Fruit fly (Drosophila melanogaster) whole organism, embryonic: ENCODE measurements around the gene CG6142.

Experiments used
- Adf1 ChIP-seq: fragments of 200-800 bp; sonication (Bioruptor generic); IDR thresholded peaks from 2 replicates; pipeline ENCODE4 v1.3.6; 2022; ENCODE audit warnings: missing biosample characterization, missing genetic modification characterization
- CG10209 ChIP-seq: fragments of 200-800 bp; sonication (Bioruptor generic); optimal IDR thresholded peaks from 3 replicates; lab custom pipeline; 2017; ENCODE audit warnings: missing biosample characterization, mild to moderate bottlenecking, missing genetic modification characterization, missing genetic modification reagents
- CG11085 ChIP-seq: fragments of 200-800 bp; sonication (Bioruptor generic); IDR thresholded peaks from 2 replicates; pipeline ENCODE4 v1.3.6; 2022; ENCODE audit warnings: missing biosample characterization, missing genetic modification characterization
- CG1233 ChIP-seq: fragments of 200-800 bp; sonication (Bioruptor generic); optimal IDR thresholded peaks from 4 replicates; lab custom pipeline; 2018; ENCODE audit warnings: missing biosample characterization, mild to moderate bottlenecking, missing genetic modification characterization
- CG12391 ChIP-seq: fragments of 200-800 bp; sonication (Bioruptor generic); optimal IDR thresholded peaks from 3 replicates; lab custom pipeline; 2018; ENCODE audit warnings: missing biosample characterization, mild to moderate bottlenecking, missing genetic modification characterization, moderate library complexity
- CG17359 ChIP-seq: fragments of 200-800 bp; sonication (Bioruptor generic); optimal IDR thresholded peaks from 3 replicates; lab custom pipeline; 2018; ENCODE audit warnings: missing biosample characterization, mild to moderate bottlenecking, missing genetic modification characterization, moderate library complexity
- CG17385 ChIP-seq: fragments of 200-800 bp; sonication (Bioruptor generic); optimal IDR thresholded peaks from 3 replicates; lab custom pipeline; 2018; ENCODE audit warnings: missing biosample characterization, mild to moderate bottlenecking, missing genetic modification characterization
- CG18476 ChIP-seq: fragments of 200-800 bp; sonication (Bioruptor generic); optimal IDR thresholded peaks from 2 replicates; lab custom pipeline; 2016; ENCODE audit warnings: missing biosample characterization, mild to moderate bottlenecking, missing genetic modification characterization
- CG2678 ChIP-seq: fragments of 200-800 bp; sonication (Bioruptor generic); optimal IDR thresholded peaks from 3 replicates; lab custom pipeline; 2019; ENCODE audit warnings: missing biosample characterization, mild to moderate bottlenecking, missing genetic modification characterization, moderate library complexity
- CG3065 ChIP-seq: fragments of 200-800 bp; sonication (Bioruptor generic); optimal IDR thresholded peaks from 2 replicates; lab custom pipeline; 2016; ENCODE audit warnings: missing biosample characterization, missing genetic modification characterization
- CG31441 ChIP-seq: fragments of 200-800 bp; sonication (Bioruptor generic); IDR thresholded peaks from 2 replicates; pipeline ENCODE4 v1.3.6; 2022; ENCODE audit warnings: missing biosample characterization, missing genetic modification characterization
- CG32767 ChIP-seq: fragments of 200-800 bp; sonication (Bioruptor generic); IDR thresholded peaks from 2 replicates; pipeline ENCODE4 v1.3.6; 2022; ENCODE audit warnings: missing biosample characterization, missing genetic modification characterization
- CG3847 ChIP-seq: fragments of 200-800 bp; sonication (Bioruptor generic); IDR thresholded peaks from 2 replicates; pipeline ENCODE4 v1.3.6; 2022; ENCODE audit warnings: missing biosample characterization, missing genetic modification characterization
- CG4404 ChIP-seq: fragments of 200-800 bp; sonication (Bioruptor generic); IDR thresholded peaks from 2 replicates; pipeline ENCODE4 v1.3.6; 2022; ENCODE audit warnings: missing biosample characterization, missing genetic modification characterization
- CG6254 ChIP-seq: fragments of 200-800 bp; sonication (Bioruptor generic); optimal IDR thresholded peaks from 3 replicates; lab custom pipeline; 2017; ENCODE audit warnings: mild to moderate bottlenecking, missing biosample characterization, missing genetic modification reagents, missing genetic modification characterization
- CG6654 ChIP-seq: fragments of 200-800 bp; sonication (Bioruptor generic); optimal IDR thresholded peaks from 2 replicates; lab custom pipeline; 2017; ENCODE audit warnings: missing biosample characterization, mild to moderate bottlenecking, missing genetic modification characterization
- CG6765 ChIP-seq: fragments of 200-800 bp; sonication (Bioruptor generic); optimal IDR thresholded peaks from 3 replicates; lab custom pipeline; 2017; ENCODE audit warnings: missing biosample characterization, mild to moderate bottlenecking, missing genetic modification characterization
- CG6854 ChIP-seq: fragments of 200-800 bp; sonication (Bioruptor generic); optimal IDR thresholded peaks from 3 replicates; lab custom pipeline; 2017; ENCODE audit warnings: missing biosample characterization, mild to moderate bottlenecking, missing genetic modification characterization
- CG8281 ChIP-seq: fragments of 200-800 bp; sonication (Bioruptor generic); optimal IDR thresholded peaks from 2 replicates; lab custom pipeline; 2018; ENCODE audit warnings: missing biosample characterization, mild to moderate bottlenecking, missing genetic modification characterization, moderate library complexity
- CG8765 ChIP-seq: fragments of 200-800 bp; sonication (Bioruptor generic); IDR thresholded peaks from 2 replicates; pipeline ENCODE4 v1.3.6; 2022; ENCODE audit warnings: missing biosample characterization, missing genetic modification characterization
- CG9727 ChIP-seq: fragments of 200-800 bp; sonication (Bioruptor generic); optimal IDR thresholded peaks from 3 replicates; lab custom pipeline; 2017; ENCODE audit warnings: missing biosample characterization, mild to moderate bottlenecking, missing genetic modification characterization
- Dbx ChIP-seq: fragments of 200-800 bp; sonication (Bioruptor generic); IDR thresholded peaks from 3 replicates; pipeline ENCODE4 v1.3.6; 2022; ENCODE audit warnings: missing biosample characterization, missing genetic modification characterization
- Dek ChIP-seq: fragments of 200-800 bp; sonication (Bioruptor generic); optimal IDR thresholded peaks from 3 replicates; lab custom pipeline; 2019; ENCODE audit warnings: missing biosample characterization, mild to moderate bottlenecking, missing genetic modification characterization, moderate library complexity
- Fer2 ChIP-seq: fragments of 200-800 bp; sonication (Bioruptor generic); optimal IDR thresholded peaks from 2 replicates; lab custom pipeline; 2018; ENCODE audit warnings: missing biosample characterization, mild to moderate bottlenecking, missing genetic modification characterization, moderate library complexity
- Hey ChIP-seq: fragments of 200-800 bp; sonication (Bioruptor generic); optimal IDR thresholded peaks from 3 replicates; lab custom pipeline; 2018; ENCODE audit warnings: missing biosample characterization, mild to moderate bottlenecking, missing genetic modification characterization
- Lhr ChIP-seq: fragments of 200-800 bp; sonication (Bioruptor generic); optimal IDR thresholded peaks from 3 replicates; lab custom pipeline; 2017; ENCODE audit warnings: mild to moderate bottlenecking, missing biosample characterization, missing genetic modification reagents, missing genetic modification characterization
- NFAT ChIP-seq: fragments of 200-800 bp; sonication (Bioruptor generic); IDR thresholded peaks from 2 replicates; pipeline ENCODE4 v1.3.6; 2022; ENCODE audit warnings: missing biosample characterization, missing genetic modification characterization
- Nf-YC ChIP-seq: fragments of 200-800 bp; optimal IDR thresholded peaks from 3 replicates; lab custom pipeline; 2019; ENCODE audit warnings: missing biosample characterization, mild to moderate bottlenecking, missing genetic modification characterization, moderate library complexity
- Oli ChIP-seq: fragments of 200-800 bp; sonication (Bioruptor generic); optimal IDR thresholded peaks from 2 replicates; lab custom pipeline; 2018; ENCODE audit warnings: missing biosample characterization, mild to moderate bottlenecking, missing genetic modification characterization, moderate library complexity
- Scr ChIP-seq: fragments of 200-800 bp; sonication (Bioruptor generic); IDR thresholded peaks from 2 replicates; pipeline ENCODE4 v1.3.6; 2022; ENCODE audit warnings: missing biosample characterization, missing genetic modification characterization; ENCODE audit not compliant: partially characterized antibody
- Stat92E ChIP-seq, 3 experiments: fragments of >200 bp in 2 of 3; fragments of 200-800 bp in 1 of 3; sonication (Bioruptor generic) in 1 of 3; optimal IDR thresholded peaks; 2 replicates each; lab custom pipeline; 2017 to 2019; ENCODE audit warnings: missing biosample characterization in 3 of 3, missing genetic modification characterization in 3 of 3, mild to moderate bottlenecking in 1 of 3, moderate library complexity in 1 of 3
- Usf ChIP-seq: fragments of 200-800 bp; sonication (Bioruptor generic); optimal IDR thresholded peaks from 2 replicates; lab custom pipeline; 2017; ENCODE audit warnings: missing genotype, missing biosample characterization, missing genetic modification characterization
- ab ChIP-seq: fragments of 200-800 bp; sonication (Bioruptor generic); optimal IDR thresholded peaks from 2 replicates; lab custom pipeline; 2016; ENCODE audit warnings: missing biosample characterization, missing genetic modification characterization
- az2 ChIP-seq: fragments of 200-800 bp; sonication (Bioruptor generic); optimal IDR thresholded peaks from 3 replicates; lab custom pipeline; 2016; ENCODE audit warnings: missing biosample characterization, missing genetic modification characterization
- ci ChIP-seq: fragments of 200-800 bp; sonication (Bioruptor generic); IDR thresholded peaks from 3 replicates; pipeline ENCODE4 v1.3.6; 2022; ENCODE audit warnings: missing biosample characterization, missing genetic modification characterization
- danr ChIP-seq: fragments of 200-800 bp; sonication (Bioruptor generic); IDR thresholded peaks from 2 replicates; pipeline ENCODE4 v1.3.6; 2022; ENCODE audit warnings: missing biosample characterization, missing genetic modification characterization
- fu2 ChIP-seq: fragments of 200-800 bp; sonication (Bioruptor generic); optimal IDR thresholded peaks from 2 replicates; lab custom pipeline; 2016; ENCODE audit warnings: missing biosample characterization, missing genetic modification characterization
- jigr1 ChIP-seq: fragments of 200-800 bp; sonication (Bioruptor generic); IDR thresholded peaks from 3 replicates; pipeline ENCODE4 v1.3.6; 2022; ENCODE audit warnings: missing biosample characterization, missing genetic modification characterization
- ken ChIP-seq: fragments of 200-800 bp; sonication (Bioruptor generic); IDR thresholded peaks from 3 replicates; pipeline ENCODE4 v1.3.6; 2022; ENCODE audit warnings: missing biosample characterization, missing genetic modification characterization
- nerfin-1 ChIP-seq: fragments of 200-800 bp; sonication (Bioruptor generic); optimal IDR thresholded peaks from 3 replicates; lab custom pipeline; 2019; ENCODE audit warnings: missing biosample characterization, mild to moderate bottlenecking, missing genetic modification characterization, moderate library complexity
- pan ChIP-seq, 4 experiments: fragments of >200 bp in 3 of 4; fragments of 200-800 bp in 1 of 4; sonication (Bioruptor generic) in 1 of 4; optimal IDR thresholded peaks in 3 of 4; IDR thresholded peaks in 1 of 4; 2 replicates each; pipeline versions ENCODE4 v1.3.6 to Lab custom; 2017 to 2022; ENCODE audit warnings: missing biosample characterization in 2 of 4, missing genetic modification characterization in 2 of 4, mixed read lengths in 1 of 4
- phol ChIP-seq: fragments of 200-800 bp; sonication (Bioruptor generic); optimal IDR thresholded peaks from 3 replicates; lab custom pipeline; 2018; ENCODE audit warnings: missing biosample characterization, mild to moderate bottlenecking, missing genetic modification characterization, moderate library complexity
- prd ChIP-seq, 3 experiments: fragments of >200 bp in 2 of 3; fragments of 200-800 bp in 1 of 3; sonication (Bioruptor generic) in 1 of 3; optimal IDR thresholded peaks in 2 of 3; IDR thresholded peaks in 1 of 3; 2 replicates in 2 of 3; 3 replicates in 1 of 3; pipeline versions ENCODE4 v1.3.6 to Lab custom; 2017 to 2022; ENCODE audit warnings: missing biosample characterization in 1 of 3, missing genetic modification characterization in 1 of 3
- tap ChIP-seq: fragments of 200-800 bp; optimal IDR thresholded peaks from 3 replicates; lab custom pipeline; 2019; ENCODE audit warnings: missing biosample characterization, mild to moderate bottlenecking, missing genetic modification characterization, moderate library complexity
- tgo ChIP-seq: fragments of 200-800 bp; sonication (Bioruptor generic); IDR thresholded peaks from 3 replicates; pipeline ENCODE4 v1.3.6; 2022; ENCODE audit warnings: missing biosample characterization, missing genetic modification characterization
- trem ChIP-seq: fragments of 200-800 bp; optimal IDR thresholded peaks from 3 replicates; lab custom pipeline; 2019; ENCODE audit warnings: missing biosample characterization, mild to moderate bottlenecking, missing genetic modification characterization, moderate library complexity
- vvl ChIP-seq: fragments of 200-800 bp; sonication (Bioruptor generic); IDR thresholded peaks from 2 replicates; pipeline ENCODE4 v1.3.6; 2022; ENCODE audit warnings: missing biosample characterization, missing genetic modification characterization

CG6142 gene

dm6 chr3R:26098502-26099210 lies 34.3 kb upstream of the CG6142 start, which contains the start of gene dysf (continued):
- TF ChIP-seq CG11085 (peak; percentile 18; the same call in 1 of the 2 replicates), fu2 (GFP tag; lab: Kevin White, UChicago) (no peak), CG3065 (no peak), CG12391 (peak; percentile 77), Lhr (GFP tag; lab: Kevin White, UChicago) (no peak), tgo (GFP tag; lab: Robert Waterston, UW) (peak; percentile 54), Scr (no peak), phol (peak; percentile 83), Stat92E (GFP tag; optimal IDR thresholded peaks at IDR 0.05; lab: Kevin White, UChicago) (no peak), CG18476 (peak; percentile 47), Fer2 (tag; lab: Kevin White, UChicago) (peak; percentile 14), CG2678 (peak; percentile 87), Usf (peak; percentile 43), CG6765 (GFP tag; lab: Kevin White, UChicago) (peak; percentile 23), ci (GFP tag; lab: Robert Waterston, UW) (no peak), Dbx (GFP tag; lab: Robert Waterston, UW) (0 out of 3 replicates have a peak, but pooled peaks have one; percentile 11), CG1233 (GFP tag; lab: Kevin White, UChicago) (peak; percentile 55), vvl (peak; percentile 48; the same call in 1 of the 2 replicates), pan (optimal IDR thresholded peaks at IDR 0.05; lab: Kevin White, UChicago) (no peak), pan (GFP tag; optimal IDR thresholded peaks at IDR 0.05 in 1 of 2, IDR thresholded peaks at IDR 0.05 in 1 of 2) (peak in 1 of 2 experiments; percentile 50), CG6854 (peak; percentile 22), CG10209 (GFP tag; lab: Kevin White, UChicago) (peak; percentile 72), Dek (tag; lab: Kevin White, UChicago) (peak; percentile 8), danr (peak; percentile 40; the same call in 1 of the 2 replicates), ab (no peak), CG31441 (GFP tag; lab: Robert Waterston, UW) (peak; percentile 90), CG3847 (GFP tag; lab: Robert Waterston, UW) (peak; percentile 46; the same call in 1 of the 2 replicates), CG6254 (GFP tag; lab: Kevin White, UChicago) (peak; percentile 34), CG9727 (GFP tag; lab: Kevin White, UChicago) (peak; percentile 88), CG8281 (tag; lab: Kevin White, UChicago) (peak; percentile 35), nerfin-1 (tag; lab: Kevin White, UChicago) (peak; percentile 60), CG17385 (GFP tag; lab: Kevin White, UChicago) (peak; percentile 64), az2 (GFP tag; lab: Kevin White, UChicago) (peak; percentile 38), NFAT (GFP tag; lab: Robert Waterston, UW) (no peak), Oli (tag; lab: Kevin White, UChicago) (peak; percentile 76), Adf1 (no peak), jigr1 (GFP tag; lab: Robert Waterston, UW) (no peak), trem (peak; percentile 59), CG17359 (tag; lab: Kevin White, UChicago) (peak; percentile 47), ken (GFP tag; lab: Robert Waterston, UW) (no peak), CG6654 (GFP tag; lab: Kevin White, UChicago) (peak; percentile 12), prd (optimal IDR thresholded peaks at IDR 0.05; lab: Kevin White, UChicago) (no peak), prd (GFP tag; IDR thresholded peaks at IDR 0.05; lab: Robert Waterston, UW) (peak; percentile 72), CG4404 (GFP tag; lab: Robert Waterston, UW) (peak; percentile 50; the same call in 1 of the 2 replicates), CG32767 (peak; percentile 22; the same call in 1 of the 2 replicates), Nf-YC (tag; lab: Kevin White, UChicago) (no peak), CG8765 (GFP tag; lab: Robert Waterston, UW) (no peak), tap (tag; lab: Kevin White, UChicago) (peak; percentile 35), Hey (no peak)
